Fruit fly (Drosophila melanogaster) whole organism: ENCODE results near the gene CG10435.

Experiments
- CG8478 ChIP-seq: fragments of >200 bp; optimal IDR thresholded peaks from 2 replicates; lab custom pipeline; 2018; ENCODE audit warnings: inconsistent platforms
- Dll ChIP-seq: fragments of >200 bp; optimal IDR thresholded peaks from 2 replicates; lab custom pipeline; 2017
- EcR ChIP-seq, 2 experiments: fragments of >200 bp; optimal IDR thresholded peaks; 2 replicates each; lab custom pipeline; 2017; ENCODE audit warnings: missing biosample characterization in 2 of 2, missing genetic modification characterization in 2 of 2, missing genetic modification reagents in 2 of 2
- pan ChIP-seq: fragments of >200 bp; optimal IDR thresholded peaks from 2 replicates; lab custom pipeline; 2017
- psq ChIP-seq: fragments of >200 bp; optimal IDR thresholded peaks from 2 replicates; lab custom pipeline; 2017
- usp ChIP-seq: fragments of >200 bp; optimal IDR thresholded peaks from 2 replicates; lab custom pipeline; 2017; ENCODE audit warnings: missing biosample characterization, missing genetic modification characterization, mixed read lengths

DNA sequence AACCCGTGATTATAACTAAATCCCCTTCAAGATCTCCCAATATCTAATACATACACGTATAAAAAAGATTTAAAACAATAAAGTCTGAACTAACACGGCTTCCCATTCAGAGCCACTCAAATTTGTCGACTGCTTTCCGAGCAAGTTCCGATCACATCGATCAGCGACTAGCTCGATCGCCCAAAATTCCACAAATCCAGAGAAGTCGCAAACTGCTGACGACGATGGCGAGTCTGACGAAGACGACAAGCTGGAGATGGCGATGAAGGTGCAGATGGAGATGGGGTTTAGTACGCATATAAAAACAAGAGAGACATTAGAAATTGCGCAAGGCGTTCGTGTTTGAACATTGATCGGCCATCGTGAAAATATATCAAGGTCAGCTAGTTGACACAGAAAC, 14.2 kb downstream of the CG10435 start:
- TF ChIP-seq pan (lab: Kevin White, UChicago): no peak
- TF ChIP-seq usp (GFP tag; lab: Kevin White, UChicago): no peak
- no peak for TF ChIP-seq EcR (GFP tag; optimal IDR thresholded peaks at IDR 0.05; lab: Kevin White, UChicago)
- TF ChIP-seq psq (lab: Kevin White, UChicago): no peak
- TF ChIP-seq Dll (lab: Kevin White, UChicago): no peak
- TF ChIP-seq CG8478 (lab: Kevin White, UChicago): no peak
